Worm (Caenorhabditis elegans): ENCODE results near the gene T19C3.4.

The T19C3.4 gene

ce11 chrIII:577467-577866 is 42.6 kb downstream of the T19C3.4 start, which contains the start of gene gtf-2H5:
TSS of gene gtf-2H5 (minus strand) at chrIII:577567.
- TF ChIP-seq sptf-2 (GFP tag; optimal IDR thresholded peaks at IDR 0.05) (no peak), K11D2.4 (GFP tag; IDR thresholded peaks at IDR 0.05) (no peak), lin-40 (tag; optimal IDR thresholded peaks at IDR 0.05) (no peak), unc-62 (GFP tag; optimal IDR thresholded peaks at IDR 0.05) (no peak), hrde-1 (tag; optimal IDR thresholded peaks at IDR 0.05; ENCODE audit: borderline replicate concordance) (no peak), cebp-2 (GFP tag; IDR thresholded peaks at IDR 0.05) (no peak), lsy-27 (tag; optimal IDR thresholded peaks at IDR 0.05; ENCODE audit: borderline replicate concordance, insufficient read depth) (no peak), nhr-27 (tag; optimal IDR thresholded peaks at IDR 0.05) (no peak), attf-6 (GFP tag; IDR thresholded peaks at IDR 0.05) (no peak), F22D6.2 (tag; optimal IDR thresholded peaks at IDR 0.05) (no peak), dpl-1 (GFP tag; optimal IDR thresholded peaks at IDR 0.05) (no peak), ztf-3 (GFP tag; optimal IDR thresholded peaks at IDR 0.05) (no peak), repo-1 (tag; optimal IDR thresholded peaks at IDR 0.05) (no peak)

DNA sequence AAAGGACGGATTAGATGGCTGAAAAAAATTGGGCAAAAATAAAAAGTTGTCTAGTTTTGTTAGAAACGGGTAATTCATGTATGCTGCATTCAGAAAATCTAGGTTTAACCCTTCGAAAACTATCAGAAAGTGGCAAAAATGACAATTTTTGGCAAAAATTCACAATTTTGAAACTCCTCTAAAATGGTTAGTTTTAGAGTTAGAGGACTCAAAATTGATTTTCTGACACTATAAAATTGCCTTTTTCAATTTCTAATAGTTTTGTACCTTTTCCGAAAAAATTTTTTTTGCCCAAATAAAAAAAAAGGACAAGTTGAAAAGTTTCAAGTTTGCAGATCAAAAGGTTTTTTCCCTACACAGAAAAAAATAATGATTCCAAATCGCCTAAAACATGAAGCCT is 43.5 kb downstream of the T19C3.4 start:
- peak; percentile 91 for TF ChIP-seq him-1 (tag; optimal IDR thresholded peaks at IDR 0.05)
- TF ChIP-seq ceh-91 (GFP tag; IDR thresholded peaks at IDR 0.05): no peak
- TF ChIP-seq dox-1 (GFP tag; IDR thresholded peaks at IDR 0.05): no peak
- no peak for TF ChIP-seq nhr-179 (tag; optimal IDR thresholded peaks at IDR 0.05)
- no peak for TF ChIP-seq F57A8.1 (GFP tag; optimal IDR thresholded peaks at IDR 0.05)
- TF ChIP-seq bed-2 (GFP tag; IDR thresholded peaks at IDR 0.05): no peak
- TF ChIP-seq B0336.3 (GFP tag; IDR thresholded peaks at IDR 0.05): no peak

ce11 chrIII:568815-569214 is 51.2 kb downstream of the T19C3.4 start:
- TF ChIP-seq ceh-100 (GFP tag; IDR thresholded peaks at IDR 0.05): no peak
- no peak for TF ChIP-seq ZK185.1 (tag; optimal IDR thresholded peaks at IDR 0.05; ENCODE audit: poor library complexity, severe bottlenecking)
- TF ChIP-seq tbp1 (GFP tag; optimal IDR thresholded peaks at IDR 0.05): no peak
